Worm (Caenorhabditis elegans): ENCODE results near the gene clec-151.

DNA sequence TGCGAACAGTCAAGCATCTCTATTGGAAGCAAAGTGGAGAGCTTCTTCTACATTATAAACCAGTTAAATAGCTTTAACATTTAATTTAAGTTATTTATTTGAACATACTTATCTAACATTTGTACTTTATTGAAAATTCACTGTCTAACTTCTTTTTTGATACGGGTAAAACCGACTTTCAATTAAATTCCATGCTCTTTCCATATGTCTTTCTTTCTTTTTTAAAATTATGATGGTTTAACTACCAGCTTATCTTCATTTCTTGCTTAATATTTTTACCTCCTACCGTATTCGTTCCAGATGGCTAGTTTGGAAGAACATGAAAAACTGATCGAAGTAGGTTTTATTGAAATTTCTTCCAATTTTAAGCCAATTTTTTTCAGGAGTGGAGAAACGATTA, 46.8 kb upstream of the clec-151 start, which contains the start of gene F35G12.12:
- TF ChIP-seq nhr-6 (tag; optimal IDR thresholded peaks at IDR 0.05) (no peak), nhr-237 (tag; optimal IDR thresholded peaks at IDR 0.05) (no peak), ztf-11 (tag; optimal IDR thresholded peaks at IDR 0.05) (no peak), egl-27 (tag; optimal IDR thresholded peaks at IDR 0.05) (no peak), nhr-12 (tag; optimal IDR thresholded peaks at IDR 0.05) (no peak), elt-3 (tag; optimal IDR thresholded peaks at IDR 0.05) (no peak), C34F6.9 (tag; optimal IDR thresholded peaks at IDR 0.05) (no peak), mdl-1 (tag; optimal IDR thresholded peaks at IDR 0.05) (no peak)

Data from whole organism, L2 larva.